Worm (Caenorhabditis elegans): ENCODE results near the gene odd-2.

DNA sequence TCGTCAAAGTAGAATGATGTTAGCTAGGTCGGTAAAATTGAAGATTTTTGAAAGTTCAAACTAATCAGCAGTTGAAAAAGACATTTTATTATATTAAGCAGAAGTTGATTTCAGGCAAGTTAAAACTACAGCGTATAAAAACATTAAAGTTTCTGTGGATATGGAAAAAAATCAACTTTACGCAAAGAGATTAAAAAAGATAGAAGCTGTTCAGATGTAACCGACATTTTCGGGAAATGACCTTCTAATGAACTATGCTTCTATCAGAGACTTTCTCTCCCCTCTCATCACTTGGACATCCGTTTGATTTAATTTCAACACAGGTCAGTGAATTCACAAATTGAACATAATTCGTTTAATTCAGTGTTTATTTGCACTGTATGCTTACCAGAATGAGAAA is 20.0 kb upstream of the odd-2 start, which contains the start of gene T13C5.7:
- TF ChIP-seq klf-2 (GFP tag; conservative IDR thresholded peaks at IDR 0.05) (no peak), flt-1 (GFP tag; IDR thresholded peaks at IDR 0.05) (no peak), cog-1 (tag; optimal IDR thresholded peaks at IDR 0.05) (no peak), tab-1 (GFP tag; IDR thresholded peaks at IDR 0.05) (no peak)
